Worm (Caenorhabditis elegans): ENCODE measurements around the gene F08B12.11.

DNA sequence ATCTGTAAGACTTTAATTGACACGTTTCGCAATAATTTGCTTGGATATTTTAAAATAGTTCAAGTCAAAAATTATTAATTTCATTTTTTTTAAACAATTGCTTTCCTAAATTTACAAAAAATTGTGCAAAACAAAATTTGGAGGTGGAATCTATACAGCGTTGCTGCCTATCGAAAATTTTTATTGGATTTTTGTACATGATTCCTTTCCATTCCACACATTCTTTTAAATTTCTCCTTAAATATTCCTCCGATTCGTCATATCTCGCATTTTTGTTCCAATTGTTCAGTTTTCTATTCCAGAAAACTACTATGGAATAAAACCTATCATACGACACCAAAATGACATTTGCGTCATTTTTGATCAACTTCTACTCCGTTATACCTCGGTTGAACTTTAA lies 16.4 kb upstream of the F08B12.11 start, which contains the start of gene ttyh-1:
- TF ChIP-seq nhr-12 (tag; optimal IDR thresholded peaks at IDR 0.05), result no peak
- no peak for TF ChIP-seq ztf-11 (tag; optimal IDR thresholded peaks at IDR 0.05)
- no peak for TF ChIP-seq mab-5 (tag; optimal IDR thresholded peaks at IDR 0.05)
- no peak for TF ChIP-seq sem-2 (GFP tag; optimal IDR thresholded peaks at IDR 0.05)
- no peak for TF ChIP-seq unc-62 (GFP tag; optimal IDR thresholded peaks at IDR 0.05)
- TF ChIP-seq sptf-1 (tag; optimal IDR thresholded peaks at IDR 0.05), result no peak
- no peak for TF ChIP-seq pha-4 (tag; optimal IDR thresholded peaks at IDR 0.05)
- TF ChIP-seq snpc-4 (tag; optimal IDR thresholded peaks at IDR 0.05), result no peak
- no peak for TF ChIP-seq nhr-76 (tag; optimal IDR thresholded peaks at IDR 0.05)
